Worm (Caenorhabditis elegans): Measurements from ENCODE around the gene lin-29.

DNA sequence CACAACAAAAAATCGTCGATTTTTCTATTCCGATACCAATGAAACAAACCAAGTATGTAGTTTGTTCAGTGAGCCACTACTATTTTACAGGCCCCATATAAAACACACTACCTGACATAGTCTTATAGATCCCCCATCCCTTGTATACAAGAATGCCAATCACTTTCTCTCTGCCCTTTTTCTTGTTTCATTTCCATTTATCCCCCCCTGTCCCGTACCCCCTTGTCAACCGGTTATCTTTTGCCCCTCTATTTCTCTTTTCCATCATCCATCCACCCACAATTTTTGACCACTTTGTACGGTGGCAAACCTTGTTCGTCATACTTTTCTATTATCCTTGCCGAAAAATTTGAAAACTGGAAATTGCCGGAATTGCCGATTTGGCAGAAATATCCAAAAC lies 17.8 kb upstream of the lin-29 start:
- TF ChIP-seq W03F9.2 (tag; optimal IDR thresholded peaks at IDR 0.05) (no peak), him-1 (tag; optimal IDR thresholded peaks at IDR 0.05) (no peak)

Data from whole organism, L4/young adult.